Fruit fly (Drosophila melanogaster) whole organism, adult: ENCODE results near the gene CG18596.
A peak's percentile ranks its signal among the peaks of the same experiment; 100 is the strongest.

Source experiments
- CG11617 ChIP-seq: fragments of 200-800 bp; sonication (Bioruptor generic); optimal IDR thresholded peaks from 2 replicates; lab custom pipeline; 2017; ENCODE audit warnings: mild to moderate bottlenecking, missing biosample characterization, missing genetic modification reagents, missing genetic modification characterization
- CG12768 ChIP-seq: fragments of 200-800 bp; sonication (Bioruptor generic); optimal IDR thresholded peaks from 2 replicates; lab custom pipeline; 2017; ENCODE audit warnings: missing biosample characterization, missing genetic modification characterization, mild to moderate bottlenecking, moderate library complexity, missing genetic modification reagents
- CG14711 ChIP-seq: fragments of 200-800 bp; sonication (Bioruptor generic); optimal IDR thresholded peaks from 2 replicates; lab custom pipeline; 2018; ENCODE audit warnings: missing biosample characterization, mild to moderate bottlenecking, missing genetic modification characterization, moderate library complexity
- CG1620 ChIP-seq: fragments of 200-800 bp; sonication (Bioruptor generic); optimal IDR thresholded peaks from 2 replicates; lab custom pipeline; 2016; ENCODE audit warnings: missing biosample characterization, missing genetic modification characterization
- CG33017 ChIP-seq: fragments of 200-800 bp; sonication (Bioruptor generic); optimal IDR thresholded peaks from 2 replicates; lab custom pipeline; 2018; ENCODE audit warnings: missing biosample characterization, mild to moderate bottlenecking, missing genetic modification characterization, moderate library complexity
- CG5204 ChIP-seq: fragments of 200-800 bp; sonication (Bioruptor generic); optimal IDR thresholded peaks from 2 replicates; lab custom pipeline; 2016; ENCODE audit warnings: missing biosample characterization, missing genetic modification characterization
- CG7045 ChIP-seq: fragments of 200-800 bp; sonication (Bioruptor generic); optimal IDR thresholded peaks from 2 replicates; lab custom pipeline; 2017; ENCODE audit warnings: missing biosample characterization, mild to moderate bottlenecking, missing genetic modification characterization
- CG7101 ChIP-seq: fragments of 200-800 bp; sonication (Bioruptor generic); optimal IDR thresholded peaks from 2 replicates; lab custom pipeline; 2018; ENCODE audit warnings: missing biosample characterization, mild to moderate bottlenecking, missing genetic modification characterization, moderate library complexity
- Clk ChIP-seq: fragments of 200-800 bp; sonication (Bioruptor generic); optimal IDR thresholded peaks from 2 replicates; lab custom pipeline; 2017; ENCODE audit warnings: missing biosample characterization, missing genetic modification characterization
- Crg-1 ChIP-seq: fragments of 200-800 bp; sonication (Bioruptor generic); optimal IDR thresholded peaks from 2 replicates; lab custom pipeline; 2016; ENCODE audit warnings: missing biosample characterization, missing genetic modification characterization
- Hr96 ChIP-seq: fragments of 200-800 bp; sonication (Bioruptor generic); optimal IDR thresholded peaks from 2 replicates; lab custom pipeline; 2016; ENCODE audit warnings: missing biosample characterization, missing genetic modification characterization
- Mnt ChIP-seq: fragments of 200-800 bp; sonication (Bioruptor generic); optimal IDR thresholded peaks from 2 replicates; lab custom pipeline; 2016; ENCODE audit warnings: missing biosample characterization, mild to moderate bottlenecking, missing genetic modification characterization
- bab1 ChIP-seq: fragments of 200-800 bp; sonication (Bioruptor generic); optimal IDR thresholded peaks from 3 replicates; lab custom pipeline; 2019; ENCODE audit warnings: missing biosample characterization, mild to moderate bottlenecking, missing genetic modification characterization, moderate library complexity
- cic ChIP-seq: fragments of 200-800 bp; sonication (Bioruptor generic); optimal IDR thresholded peaks from 2 replicates; lab custom pipeline; 2017; ENCODE audit warnings: missing biosample characterization, mild to moderate bottlenecking, missing genetic modification characterization, moderate library complexity
- cnc ChIP-seq, 2 experiments: fragments of >200 bp; optimal IDR thresholded peaks; 2 replicates each; lab custom pipeline; 2017
- kay ChIP-seq: fragments of 200-800 bp; sonication (Bioruptor generic); peaks from one replicate; lab custom pipeline; 2016; ENCODE audit warnings: missing biosample characterization, missing genetic modification characterization, borderline replicate concordance
- ovo ChIP-seq: fragments of 200-800 bp; sonication (Bioruptor generic); optimal IDR thresholded peaks from 2 replicates; lab custom pipeline; 2016; ENCODE audit warnings: missing biosample characterization, missing genetic modification characterization
- pad ChIP-seq: fragments of 200-800 bp; sonication (Bioruptor generic); optimal IDR thresholded peaks from 3 replicates; lab custom pipeline; 2017; ENCODE audit warnings: missing biosample characterization, missing genetic modification characterization, mild to moderate bottlenecking, moderate library complexity, missing genetic modification reagents
- tj ChIP-seq: fragments of 200-800 bp; sonication (Bioruptor generic); optimal IDR thresholded peaks from 3 replicates; lab custom pipeline; 2017; ENCODE audit warnings: missing biosample characterization, mild to moderate bottlenecking, missing genetic modification characterization, moderate library complexity
- toe ChIP-seq: fragments of 200-800 bp; sonication (Bioruptor generic); optimal IDR thresholded peaks from 2 replicates; lab custom pipeline; 2016; ENCODE audit warnings: missing biosample characterization, missing genetic modification characterization

Gene CG18596

dm6 chr3R:22356464-22357410 is 19.0 kb upstream of the CG18596 start, which contains the start of gene Sar1:
Gene Sar1, plus strand, starts transcription at chr3R:22356685.
- TF ChIP-seq tj (GFP tag; lab: Kevin White, UChicago) (no peak), CG5204 (GFP tag; lab: Kevin White, UChicago) (no peak), cic (peak; percentile 61), bab1 (GFP tag; lab: Kevin White, UChicago) (peak; percentile 46), CG33017 (tag; lab: Kevin White, UChicago) (no peak), Clk (GFP tag; lab: Kevin White, UChicago) (peak; percentile 21), CG1620 (GFP tag; lab: Kevin White, UChicago) (peak; percentile 58), Crg-1 (GFP tag; lab: Kevin White, UChicago) (peak; percentile 18), toe (no peak), pad (GFP tag; lab: Kevin White, UChicago) (peak; percentile 26), Mnt (peak; percentile 36), CG12768 (peak; percentile 47), CG7101 (tag; lab: Kevin White, UChicago) (peak; percentile 13), CG11617 (GFP tag; lab: Kevin White, UChicago) (peak; percentile 21), kay (GFP tag; lab: Kevin White, UChicago) (no peak), cnc (optimal IDR thresholded peaks at IDR 0.05; lab: Kevin White, UChicago) (no peak), ovo (GFP tag; lab: Kevin White, UChicago) (no peak), CG14711 (no peak), CG7045 (no peak)

dm6 chr3R:22357942-22358341 is 17.8 kb upstream of the CG18596 start:
- TF ChIP-seq CG5204 (GFP tag; lab: Kevin White, UChicago) (no peak), Hr96 (GFP tag; lab: Kevin White, UChicago) (no peak), kay (GFP tag; lab: Kevin White, UChicago) (no peak), pad (GFP tag; lab: Kevin White, UChicago) (no peak), Clk (GFP tag; lab: Kevin White, UChicago) (no peak), CG1620 (GFP tag; lab: Kevin White, UChicago) (no peak), CG12768 (no peak), tj (GFP tag; lab: Kevin White, UChicago) (no peak), bab1 (GFP tag; lab: Kevin White, UChicago) (no peak), CG33017 (tag; lab: Kevin White, UChicago) (no peak), CG7045 (no peak), cic (no peak), CG11617 (GFP tag; lab: Kevin White, UChicago) (no peak), ovo (GFP tag; lab: Kevin White, UChicago) (no peak), CG14711 (no peak), Crg-1 (GFP tag; lab: Kevin White, UChicago) (no peak), toe (no peak)

dm6 chr3R:22358810-22359209 is 16.9 kb upstream of the CG18596 start:
- TF ChIP-seq CG12768 (peak; percentile 79), CG5204 (GFP tag; lab: Kevin White, UChicago) (no peak), CG1620 (GFP tag; lab: Kevin White, UChicago) (no peak), CG33017 (tag; lab: Kevin White, UChicago) (peak; percentile 79), cnc (optimal IDR thresholded peaks at IDR 0.05; lab: Kevin White, UChicago) (no peak), bab1 (GFP tag; lab: Kevin White, UChicago) (no peak), tj (GFP tag; lab: Kevin White, UChicago) (peak; percentile 33), CG11617 (GFP tag; lab: Kevin White, UChicago) (peak; percentile 63), ovo (GFP tag; lab: Kevin White, UChicago) (no peak), Hr96 (GFP tag; lab: Kevin White, UChicago) (peak; percentile 26), Crg-1 (GFP tag; lab: Kevin White, UChicago) (no peak), CG14711 (peak; percentile 76), toe (peak; percentile 7), CG7045 (peak; percentile 55), cic (peak; percentile 29), pad (GFP tag; lab: Kevin White, UChicago) (peak; percentile 30), kay (GFP tag; lab: Kevin White, UChicago) (no peak), CG7101 (tag; lab: Kevin White, UChicago) (peak; percentile 80), Clk (GFP tag; lab: Kevin White, UChicago) (no peak), Mnt (peak; percentile 15)

dm6 chr3R:22362218-22362907 is 13.4 kb upstream of the CG18596 start, which contains the start of the genes JMJD6, CG7071 and Muted:
Gene JMJD6, minus strand, starts transcription at chr3R:22362371.
Gene CG7071, plus strand, starts transcription at chr3R:22362620.
Gene Muted, plus strand, starts transcription at chr3R:22362620.
- peak; percentile 84 for TF ChIP-seq ovo (GFP tag; lab: Kevin White, UChicago)
- no peak for TF ChIP-seq cnc (optimal IDR thresholded peaks at IDR 0.05; lab: Kevin White, UChicago)
- peak; percentile 96 for TF ChIP-seq CG1620 (GFP tag; lab: Kevin White, UChicago)
- TF ChIP-seq toe = peak; percentile 96
- TF ChIP-seq Clk (GFP tag; lab: Kevin White, UChicago) = peak; percentile 90
- peak; percentile 80 for TF ChIP-seq cic
- peak; percentile 86 for TF ChIP-seq Mnt
- TF ChIP-seq Crg-1 (GFP tag; lab: Kevin White, UChicago) = peak; percentile 88
- TF ChIP-seq tj (GFP tag; lab: Kevin White, UChicago) = peak; percentile 78
- TF ChIP-seq bab1 (GFP tag; lab: Kevin White, UChicago) = peak; percentile 94
- TF ChIP-seq CG11617 (GFP tag; lab: Kevin White, UChicago) = peak; percentile 91
- TF ChIP-seq kay (GFP tag; lab: Kevin White, UChicago) = no peak
- peak; percentile 95 for TF ChIP-seq CG7101 (tag; lab: Kevin White, UChicago)
- peak; percentile 92 for TF ChIP-seq CG12768
- peak; percentile 90 for TF ChIP-seq CG7045
- TF ChIP-seq CG14711 = peak; percentile 88
- TF ChIP-seq CG5204 (GFP tag; lab: Kevin White, UChicago) = no peak
- TF ChIP-seq Hr96 (GFP tag; lab: Kevin White, UChicago) = peak; percentile 86
- peak; percentile 84 for TF ChIP-seq pad (GFP tag; lab: Kevin White, UChicago)
- peak; percentile 90 for TF ChIP-seq CG33017 (tag; lab: Kevin White, UChicago)
